Fruit fly (Drosophila melanogaster) whole organism, wandering third instar larva: Measurements from ENCODE around the gene Pif1B.
A peak's percentile ranks its signal among the peaks of the same experiment; 100 is the strongest.

Experiments
- Abd-B ChIP-seq: fragments of >200 bp; optimal IDR thresholded peaks from 2 replicates; lab custom pipeline; 2017; ENCODE audit warnings: missing biosample characterization, missing genetic modification characterization
- CG32264 ChIP-seq: fragments of 200-800 bp; sonication (Bioruptor generic); optimal IDR thresholded peaks from 2 replicates; lab custom pipeline; 2016; ENCODE audit warnings: missing biosample characterization, missing genetic modification characterization
- CG9705 ChIP-seq: fragments of 200-800 bp; sonication (Bioruptor generic); optimal IDR thresholded peaks from 2 replicates; lab custom pipeline; 2018; ENCODE audit warnings: missing biosample characterization, mild to moderate bottlenecking, missing genetic modification characterization
- CrebA ChIP-seq: fragments of 200-800 bp; sonication (Bioruptor generic); optimal IDR thresholded peaks from 2 replicates; lab custom pipeline; 2016; ENCODE audit warnings: missing biosample characterization, mild to moderate bottlenecking, missing genetic modification characterization, borderline replicate concordance
- Dfd ChIP-seq: fragments of >200 bp; optimal IDR thresholded peaks from 2 replicates; lab custom pipeline; 2017; ENCODE audit warnings: missing biosample characterization, missing genetic modification characterization
- Dif ChIP-seq: fragments of 200-275, 200-300 bp; sonication (Bioruptor generic); optimal IDR thresholded peaks from 2 replicates; lab custom pipeline; 2018; ENCODE audit warnings: missing biosample characterization, missing genetic modification characterization; ENCODE audit not compliant: partially characterized antibody
- GATAd ChIP-seq: sonication (Bioruptor generic); optimal IDR thresholded peaks from 2 replicates; lab custom pipeline; 2016; ENCODE audit warnings: missing biosample characterization, missing genetic modification characterization
- HLH106 ChIP-seq: fragments of 200-800 bp; optimal IDR thresholded peaks from 3 replicates; lab custom pipeline; 2019; ENCODE audit warnings: missing biosample characterization, mild to moderate bottlenecking, missing genetic modification characterization, moderate library complexity
- Hnf4 ChIP-seq: fragments of 200-800 bp; sonication (Bioruptor generic); optimal IDR thresholded peaks from 2 replicates; lab custom pipeline; 2016; ENCODE audit warnings: missing biosample characterization, mild to moderate bottlenecking, missing genetic modification characterization
- Hr78 ChIP-seq: fragments of >200 bp; optimal IDR thresholded peaks from 2 replicates; lab custom pipeline; 2017; ENCODE audit warnings: missing biosample characterization, missing genetic modification characterization
- Hr83 ChIP-seq: fragments of 200-300 bp; sonication (Bioruptor generic); optimal IDR thresholded peaks from 2 replicates; lab custom pipeline; 2016; ENCODE audit warnings: missing biosample characterization, mild to moderate bottlenecking, missing genetic modification characterization, moderate library complexity; ENCODE audit not compliant: poor library complexity, severe bottlenecking
- Jra ChIP-seq: sonication (Bioruptor generic); optimal IDR thresholded peaks from 2 replicates; lab custom pipeline; 2016; ENCODE audit warnings: missing biosample characterization, missing genetic modification characterization
- Mio ChIP-seq: sonication (Bioruptor generic); optimal IDR thresholded peaks from 2 replicates; lab custom pipeline; 2016; ENCODE audit warnings: missing biosample characterization, missing genetic modification characterization
- Myc ChIP-seq: fragments of >200 bp; optimal IDR thresholded peaks from 2 replicates; lab custom pipeline; 2017
- N ChIP-seq: fragments of >200 bp; optimal IDR thresholded peaks from 2 replicates; lab custom pipeline; 2018; ENCODE audit warnings: missing biosample characterization, missing external identifiers, missing genetic modification characterization
- OdsH ChIP-seq: fragments of 200-800 bp; sonication (Bioruptor generic); optimal IDR thresholded peaks from 2 replicates; lab custom pipeline; 2016; ENCODE audit warnings: missing biosample characterization, mild to moderate bottlenecking, missing genetic modification characterization
- Rel ChIP-seq, 2 experiments: fragments of 200-800 bp; sonication (Bioruptor generic) in 1 of 2; optimal IDR thresholded peaks; 2 replicates in 1 of 2; 3 replicates in 1 of 2; lab custom pipeline; 2016 to 2019; ENCODE audit warnings: mild to moderate bottlenecking in 2 of 2, missing biosample characterization in 2 of 2, missing genetic modification characterization in 2 of 2, moderate library complexity in 1 of 2
- Sp1 ChIP-seq: fragments of 200-800 bp; sonication (Bioruptor generic); optimal IDR thresholded peaks from 3 replicates; lab custom pipeline; 2019; ENCODE audit warnings: missing biosample characterization, mild to moderate bottlenecking, missing genetic modification characterization, moderate library complexity
- Vsx2 ChIP-seq: fragments of 200-300, 225-300 bp; sonication (Bioruptor generic); optimal IDR thresholded peaks from 2 replicates; lab custom pipeline; 2018; ENCODE audit warnings: missing biosample characterization, missing genetic modification characterization; ENCODE audit not compliant: partially characterized antibody
- br ChIP-seq: fragments of 200-800 bp; sonication (Bioruptor generic); optimal IDR thresholded peaks from 2 replicates; lab custom pipeline; 2016; ENCODE audit warnings: missing biosample characterization, missing genetic modification characterization
- brk ChIP-seq: fragments of 200-800 bp; sonication (Bioruptor generic); optimal IDR thresholded peaks from 2 replicates; lab custom pipeline; 2016; ENCODE audit warnings: missing biosample characterization, mild to moderate bottlenecking, missing genetic modification characterization
- dl ChIP-seq, 2 experiments: fragments of 175-275, 200-275 bp in 1 of 2; fragments of 200-275 bp in 1 of 2; sonication (Bioruptor generic); optimal IDR thresholded peaks; lab custom pipeline; 2018; ENCODE audit warnings: mild to moderate bottlenecking in 2 of 2, missing biosample characterization in 2 of 2, missing genetic modification characterization in 2 of 2, moderate library complexity in 2 of 2; ENCODE audit not compliant: partially characterized antibody in 2 of 2, insufficient read depth in 1 of 2
- dmrt93B ChIP-seq: fragments of 200-800 bp; sonication (Bioruptor generic); optimal IDR thresholded peaks from 2 replicates; lab custom pipeline; 2018; ENCODE audit warnings: missing biosample characterization, mild to moderate bottlenecking, missing genetic modification characterization
- dsf ChIP-seq: sonication (Bioruptor generic); optimal IDR thresholded peaks from 2 replicates; lab custom pipeline; 2016; ENCODE audit warnings: missing biosample characterization, missing genetic modification characterization, borderline replicate concordance
- ey ChIP-seq: fragments of 200-800 bp; sonication (Bioruptor generic); optimal IDR thresholded peaks from 2 replicates; lab custom pipeline; 2016; ENCODE audit warnings: missing biosample characterization, missing genetic modification characterization
- foxo ChIP-seq, 2 experiments: fragments of 200-800 bp; sonication (Bioruptor generic); optimal IDR thresholded peaks; 2 replicates in 1 of 2; 3 replicates in 1 of 2; lab custom pipeline; 2016 to 2017; ENCODE audit warnings: missing biosample characterization in 2 of 2, missing genetic modification characterization in 2 of 2
- fru ChIP-seq: fragments of 200-800 bp; sonication (Bioruptor generic); optimal IDR thresholded peaks from 3 replicates; lab custom pipeline; 2016; ENCODE audit warnings: missing biosample characterization, mild to moderate bottlenecking, missing genetic modification characterization
- h ChIP-seq: fragments of 200-800 bp; sonication (Bioruptor generic); optimal IDR thresholded peaks from 3 replicates; lab custom pipeline; 2016; ENCODE audit warnings: missing biosample characterization, mild to moderate bottlenecking, missing genetic modification characterization
- jim ChIP-seq: fragments of 175-275, 200-325 bp; sonication (Bioruptor generic); optimal IDR thresholded peaks from 2 replicates; lab custom pipeline; 2016; ENCODE audit warnings: missing biosample characterization, mild to moderate bottlenecking, missing genetic modification characterization
- lola ChIP-seq: fragments of >200 bp; optimal IDR thresholded peaks from 2 replicates; lab custom pipeline; 2017; ENCODE audit warnings: missing biosample characterization, missing genetic modification characterization
- pan ChIP-seq: fragments of >200 bp; optimal IDR thresholded peaks from 2 replicates; lab custom pipeline; 2017
- psq ChIP-seq: fragments of 200-800 bp; sonication (Bioruptor generic); optimal IDR thresholded peaks from 3 replicates; lab custom pipeline; 2017; ENCODE audit warnings: missing biosample characterization, mild to moderate bottlenecking, missing genetic modification characterization, moderate library complexity
- rgr ChIP-seq: fragments of 200-800 bp; sonication (Bioruptor generic); optimal IDR thresholded peaks from 3 replicates; lab custom pipeline; 2016; ENCODE audit warnings: missing biosample characterization, mild to moderate bottlenecking, missing genetic modification characterization
- sage ChIP-seq: fragments of 200-800 bp; sonication (Bioruptor generic); optimal IDR thresholded peaks from 2 replicates; lab custom pipeline; 2016; ENCODE audit warnings: missing biosample characterization, mild to moderate bottlenecking, missing genetic modification characterization
- sv ChIP-seq: fragments of 200-800 bp; sonication (Bioruptor generic); optimal IDR thresholded peaks from 3 replicates; lab custom pipeline; 2016; ENCODE audit warnings: missing biosample characterization, missing genetic modification characterization
- tai ChIP-seq: sonication (Bioruptor generic); optimal IDR thresholded peaks from 2 replicates; lab custom pipeline; 2016; ENCODE audit warnings: missing biosample characterization, missing genetic modification characterization
- usp ChIP-seq: fragments of >200 bp; optimal IDR thresholded peaks from 2 replicates; lab custom pipeline; 2017; ENCODE audit warnings: missing biosample characterization, missing genetic modification characterization
- woc ChIP-seq: sonication (Bioruptor generic); optimal IDR thresholded peaks from 2 replicates; lab custom pipeline; 2016; ENCODE audit warnings: missing biosample characterization, mild to moderate bottlenecking, missing genetic modification characterization

The Pif1B gene

DNA sequence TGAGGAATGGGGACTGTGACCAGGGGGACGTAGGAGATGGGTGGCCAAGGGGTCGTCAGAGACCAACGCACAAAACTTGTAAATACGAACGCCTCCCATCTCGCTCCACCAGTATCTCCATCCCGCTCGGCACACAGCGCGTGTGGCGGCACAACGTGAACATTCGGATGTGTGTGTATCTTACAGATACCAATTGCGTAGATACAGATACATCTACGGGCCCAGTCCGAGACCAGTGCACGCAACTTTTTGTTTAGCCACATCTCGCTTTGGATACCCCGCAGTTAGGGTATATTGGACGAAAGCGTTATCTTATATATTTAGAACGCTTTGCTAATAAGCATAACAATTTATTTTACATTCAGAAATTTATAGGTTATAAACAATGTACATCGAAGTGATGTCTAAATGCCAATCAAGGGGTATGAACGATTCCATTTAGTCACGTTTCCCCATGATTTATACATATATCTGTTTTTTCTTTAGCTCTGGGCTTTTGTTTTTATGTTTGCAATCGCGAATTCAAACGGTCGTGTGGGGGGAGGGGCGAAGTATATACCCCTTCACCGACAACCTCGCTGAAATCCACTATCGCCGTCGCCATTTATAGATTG is 10.5 kb upstream of the Pif1B start:
- TF ChIP-seq Dif (GFP tag; lab: Kevin White, UChicago): peak; percentile 76
- peak; percentile 99 for TF ChIP-seq fru (GFP tag; lab: Kevin White, UChicago)
- TF ChIP-seq Hr83: peak; percentile 59
- TF ChIP-seq Hr78 (GFP tag; lab: Kevin White, UChicago): no peak
- peak; percentile 99 for TF ChIP-seq h (GFP tag; lab: Kevin White, UChicago)
- no peak for TF ChIP-seq jim
- peak; percentile 99 for TF ChIP-seq Hnf4 (GFP tag; lab: Kevin White, UChicago)
- TF ChIP-seq rgr (GFP tag; lab: Kevin White, UChicago): peak; percentile 99
- TF ChIP-seq psq: peak; percentile 97
- TF ChIP-seq OdsH (GFP tag; lab: Kevin White, UChicago): peak; percentile 99
- TF ChIP-seq N (GFP tag; lab: Kevin White, UChicago): no peak
- TF ChIP-seq dmrt93B (GFP tag; lab: Kevin White, UChicago): peak; percentile 97
- peak; percentile 89 for TF ChIP-seq CG9705 (GFP tag; lab: Kevin White, UChicago)
- TF ChIP-seq foxo (GFP tag; optimal IDR thresholded peaks at IDR 0.05; lab: Kevin White, UChicago): peak; percentile 95 to 99
- peak; percentile 88 for TF ChIP-seq Mio (GFP tag; lab: Kevin White, UChicago)
- TF ChIP-seq pan (lab: Kevin White, UChicago): peak; percentile 82
- TF ChIP-seq ey (GFP tag; lab: Kevin White, UChicago): peak; percentile 99
- TF ChIP-seq br (GFP tag; lab: Kevin White, UChicago): peak; percentile 99
- TF ChIP-seq brk: peak; percentile 97
- TF ChIP-seq woc: peak; percentile 99
- peak; percentile 86 for TF ChIP-seq dsf (GFP tag; lab: Kevin White, UChicago)
- TF ChIP-seq usp: no peak
- TF ChIP-seq Myc (lab: Kevin White, UChicago): no peak
- peak; percentile 97 for TF ChIP-seq Rel (GFP tag; optimal IDR thresholded peaks at IDR 0.05; lab: Kevin White, UChicago)
- TF ChIP-seq Rel (tag; optimal IDR thresholded peaks at IDR 0.05; lab: Kevin White, UChicago): peak; percentile 91
- TF ChIP-seq Jra (GFP tag; lab: Kevin White, UChicago): peak; percentile 95
- TF ChIP-seq sv: peak; percentile 99
- TF ChIP-seq Abd-B (GFP tag; lab: Kevin White, UChicago): no peak
- TF ChIP-seq HLH106 (tag; lab: Kevin White, UChicago): peak; percentile 98
- peak in 1 of 2 experiments; percentile 17 for TF ChIP-seq dl (GFP tag; optimal IDR thresholded peaks at IDR 0.05; lab: Kevin White, UChicago; ENCODE audit: insufficient read depth in 1 of 2, partially characterized antibody in 2 of 2)
- TF ChIP-seq Sp1 (GFP tag; lab: Kevin White, UChicago): peak; percentile 98
- TF ChIP-seq tai (GFP tag; lab: Kevin White, UChicago): peak; percentile 95
- TF ChIP-seq CG32264 (GFP tag; lab: Kevin White, UChicago): peak; percentile 98
- peak; percentile 97 for TF ChIP-seq sage (GFP tag; lab: Kevin White, UChicago)
- TF ChIP-seq Vsx2 (GFP tag; lab: Kevin White, UChicago): no peak
- no peak for TF ChIP-seq lola

DNA sequence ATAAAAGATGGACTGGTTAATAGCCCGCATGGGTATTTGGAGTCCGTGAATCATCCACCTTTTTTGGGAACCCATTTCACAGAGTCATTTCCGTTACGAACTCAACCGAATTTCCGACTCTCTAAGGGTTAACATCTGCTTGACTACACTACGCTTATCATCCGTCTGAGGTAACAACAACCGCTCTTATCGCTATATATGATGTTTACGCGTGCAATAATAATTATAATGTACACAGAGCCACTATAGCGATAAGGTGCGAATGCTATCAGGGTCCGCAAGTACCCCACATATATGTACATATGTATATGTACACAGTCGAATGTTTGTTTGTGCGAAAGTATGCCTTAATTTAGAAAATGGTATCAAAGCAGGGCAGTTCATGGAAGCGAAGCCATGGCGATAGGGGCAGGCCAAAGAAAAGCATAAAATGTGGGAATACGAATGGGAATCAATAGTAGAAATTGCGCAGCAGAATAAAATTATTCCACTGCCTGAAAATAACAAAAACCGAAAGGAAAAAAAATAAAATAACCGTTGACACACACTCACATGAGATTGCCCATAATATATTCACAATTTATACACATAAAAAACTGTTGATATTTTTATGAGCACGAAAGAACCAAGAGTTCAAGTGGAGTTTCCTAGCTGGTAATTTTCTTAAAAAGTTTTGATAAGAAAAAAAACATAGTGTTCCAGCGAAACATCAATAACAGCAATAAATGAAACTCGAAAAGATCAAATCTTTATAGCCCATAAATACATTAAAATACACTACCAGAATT is 9.6 kb upstream of the Pif1B start:
- TF ChIP-seq tai (GFP tag; lab: Kevin White, UChicago) (no peak), Dif (GFP tag; lab: Kevin White, UChicago) (no peak), sage (GFP tag; lab: Kevin White, UChicago) (peak; percentile 73), Abd-B (GFP tag; lab: Kevin White, UChicago) (no peak), CG32264 (GFP tag; lab: Kevin White, UChicago) (peak; percentile 49), OdsH (GFP tag; lab: Kevin White, UChicago) (peak; percentile 82), Hr83 (peak; percentile 99), CrebA (GFP tag; lab: Kevin White, UChicago) (no peak), brk (peak; percentile 90), Myc (lab: Kevin White, UChicago) (no peak), foxo (GFP tag; optimal IDR thresholded peaks at IDR 0.05; lab: Kevin White, UChicago) (peak in 1 of 2 experiments; percentile 68), Hr78 (GFP tag; lab: Kevin White, UChicago) (no peak), N (GFP tag; lab: Kevin White, UChicago) (no peak), Hnf4 (GFP tag; lab: Kevin White, UChicago) (peak; percentile 92), woc (no peak), Sp1 (GFP tag; lab: Kevin White, UChicago) (peak; percentile 65), HLH106 (tag; lab: Kevin White, UChicago) (peak; percentile 32), jim (no peak), CG9705 (GFP tag; lab: Kevin White, UChicago) (no peak), GATAd (GFP tag; lab: Kevin White, UChicago) (no peak), Mio (GFP tag; lab: Kevin White, UChicago) (peak; percentile 25), dmrt93B (GFP tag; lab: Kevin White, UChicago) (no peak), sv (no peak), br (GFP tag; lab: Kevin White, UChicago) (peak; percentile 85), ey (GFP tag; lab: Kevin White, UChicago) (peak; percentile 42), Rel (GFP tag; optimal IDR thresholded peaks at IDR 0.05; lab: Kevin White, UChicago) (no peak), Rel (tag; optimal IDR thresholded peaks at IDR 0.05; lab: Kevin White, UChicago) (peak; percentile 75), Jra (GFP tag; lab: Kevin White, UChicago) (peak; percentile 88), usp (no peak), fru (GFP tag; lab: Kevin White, UChicago) (no peak), Vsx2 (GFP tag; lab: Kevin White, UChicago) (no peak), Dfd (GFP tag; lab: Kevin White, UChicago) (no peak), dsf (GFP tag; lab: Kevin White, UChicago) (peak; percentile 61), pan (lab: Kevin White, UChicago) (no peak), lola (no peak), rgr (GFP tag; lab: Kevin White, UChicago) (peak; percentile 89), dl (GFP tag; optimal IDR thresholded peaks at IDR 0.05; lab: Kevin White, UChicago; ENCODE audit: insufficient read depth in 1 of 2, partially characterized antibody in 2 of 2) (peak in 1 of 2 experiments; percentile 38), psq (peak; percentile 69), h (GFP tag; lab: Kevin White, UChicago) (peak; percentile 92)
